Fruit fly (Drosophila melanogaster): ENCODE measurements around the gene hth.

Gene hth

DNA sequence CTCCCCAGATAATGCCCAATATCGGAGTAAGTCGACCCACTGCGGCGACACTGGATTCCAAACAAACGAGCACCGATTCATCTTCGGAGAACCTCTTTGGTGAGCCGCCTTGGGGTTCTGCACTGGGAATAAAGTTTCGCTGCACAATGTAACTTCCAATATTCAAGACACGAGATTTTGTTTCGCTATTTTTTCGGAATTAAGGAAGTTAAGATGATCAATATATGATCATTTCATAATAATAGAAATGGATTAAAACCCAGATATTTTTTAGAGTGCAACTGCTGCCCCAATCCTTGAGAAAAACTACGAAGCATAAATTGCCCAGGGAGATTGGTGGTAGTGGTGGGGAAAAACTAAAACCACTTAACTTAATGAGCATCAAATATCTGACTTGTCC, 3.3 kb downstream of the hth start (continued):
- TF ChIP-seq CG8290 (GFP tag; optimal IDR thresholded peaks at IDR 0.05) (peak; percentile 53), CG8290 (tag; optimal IDR thresholded peaks at IDR 0.05) (no peak), ttk (GFP tag; IDR thresholded peaks at IDR 0.05) (peak; percentile 34; the same call in 1 of the 2 replicates), CG4730 (GFP tag; IDR thresholded peaks at IDR 0.05) (no peak), CG2889 (GFP tag; IDR thresholded peaks at IDR 0.05) (no peak), Ets65A (GFP tag) (peak; percentile 78), Camta (GFP tag; optimal IDR thresholded peaks at IDR 0.05) (peak; percentile 30), CG1233 (GFP tag; optimal IDR thresholded peaks at IDR 0.05) (peak; percentile 1), CG18599 (GFP tag; optimal IDR thresholded peaks at IDR 0.05) (peak; percentile 4), abd-A (tag; optimal IDR thresholded peaks at IDR 0.05) (no peak), Doc3 (GFP tag; IDR thresholded peaks at IDR 0.05; ENCODE audit: partially characterized antibody) (no peak), CG7556 (GFP tag; optimal IDR thresholded peaks at IDR 0.05) (peak; percentile 27), CG33213 (GFP tag; optimal IDR thresholded peaks at IDR 0.05) (peak; percentile 11), gce (GFP tag; IDR thresholded peaks at IDR 0.05) (0 out of 3 replicates have a peak, but pooled peaks have one; percentile 22), pros (GFP tag; optimal IDR thresholded peaks at IDR 0.05) (no peak), fd3F (GFP tag; optimal IDR thresholded peaks at IDR 0.05) (no peak), dm (GFP tag; optimal IDR thresholded peaks at IDR 0.05) (no peak), lov (optimal IDR thresholded peaks at IDR 0.05) (no peak), lov (GFP tag; IDR thresholded peaks at IDR 0.05) (no peak), mam (GFP tag; optimal IDR thresholded peaks at IDR 0.05) (no peak), Spps (tag; optimal IDR thresholded peaks at IDR 0.05) (peak; percentile 66), Awh (GFP tag; IDR thresholded peaks at IDR 0.05) (peak; percentile 76), TFAM (GFP tag; optimal IDR thresholded peaks at IDR 0.05) (no peak), CHES-1-like (GFP tag; optimal IDR thresholded peaks at IDR 0.05) (no peak), CG1647 (GFP tag; optimal IDR thresholded peaks at IDR 0.05) (peak; percentile 3), slbo (GFP tag; IDR thresholded peaks at IDR 0.05) (no peak), CG10267 (tag; optimal IDR thresholded peaks at IDR 0.05) (peak; percentile 61), pnt (GFP tag; optimal IDR thresholded peaks at IDR 0.05) (peak; percentile 11), CG6272 (GFP tag; IDR thresholded peaks at IDR 0.05) (no peak), so (GFP tag; IDR thresholded peaks at IDR 0.05) (no peak), CG4328 (GFP tag; optimal IDR thresholded peaks at IDR 0.05) (no peak), CG6654 (GFP tag; optimal IDR thresholded peaks at IDR 0.05) (no peak), Ssrp (tag; optimal IDR thresholded peaks at IDR 0.05) (peak; percentile 8), CG6813 (GFP tag; optimal IDR thresholded peaks at IDR 0.05) (peak; percentile 56), Bgb (GFP tag; IDR thresholded peaks at IDR 0.05; ENCODE audit: partially characterized antibody) (no peak), CG13624 (GFP tag; optimal IDR thresholded peaks at IDR 0.05) (no peak), z (GFP tag; IDR thresholded peaks at IDR 0.05) (no peak), pho (GFP tag; optimal IDR thresholded peaks at IDR 0.05) (no peak), D (optimal IDR thresholded peaks at IDR 0.05) (no peak), D (GFP tag; optimal IDR thresholded peaks at IDR 0.05) (peak; percentile 60), Atf3 (GFP tag; optimal IDR thresholded peaks at IDR 0.05) (no peak), lola (GFP tag; optimal IDR thresholded peaks at IDR 0.05) (peak in 1 of 3 experiments; percentile 36), CG3838 (GFP tag; optimal IDR thresholded peaks at IDR 0.05) (no peak), sens-2 (GFP tag; IDR thresholded peaks at IDR 0.05) (no peak), Abd-B (GFP tag; optimal IDR thresholded peaks at IDR 0.05) (no peak), CG3407 (GFP tag; optimal IDR thresholded peaks at IDR 0.05) (no peak), inv (GFP tag; IDR thresholded peaks at IDR 0.05; ENCODE audit: partially characterized antibody) (no peak), Dfd (GFP tag; optimal IDR thresholded peaks at IDR 0.05) (no peak), zen2 (GFP tag; IDR thresholded peaks at IDR 0.05; ENCODE audit: partially characterized antibody) (no peak), CG10959 (GFP tag; IDR thresholded peaks at IDR 0.05) (peak; percentile 25; the same call in 1 of the 2 replicates), CG15011 (GFP tag; optimal IDR thresholded peaks at IDR 0.05) (no peak), row (GFP tag; IDR thresholded peaks at IDR 0.05) (peak; percentile 22; the same call in 1 of the 3 replicates)

Data from whole organism, embryonic.